Fruit fly (Drosophila melanogaster) whole organism, embryonic: Measurements from ENCODE around the gene CG4004.

ENCODE experiments used
- Adf1 ChIP-seq: fragments of 200-800 bp; sonication (Bioruptor generic); IDR thresholded peaks from 2 replicates; pipeline ENCODE4 v1.3.6; 2022; ENCODE audit warnings: missing biosample characterization, missing genetic modification characterization
- Aef1 ChIP-seq: fragments of 200-800 bp; sonication (Bioruptor generic); IDR thresholded peaks from 3 replicates; pipeline ENCODE4 v1.3.6; 2022; ENCODE audit warnings: missing biosample characterization, missing genetic modification characterization
- Antp ChIP-seq: fragments of 200-800 bp; sonication (Bioruptor generic); optimal IDR thresholded peaks from 3 replicates; lab custom pipeline; 2016; ENCODE audit warnings: missing biosample characterization, missing genetic modification characterization
- Bdp1 ChIP-seq: fragments of 200-800 bp; sonication (Bioruptor generic); optimal IDR thresholded peaks from 3 replicates; lab custom pipeline; 2016; ENCODE audit warnings: missing biosample characterization, missing genetic modification characterization
- CG10209 ChIP-seq: fragments of 200-800 bp; sonication (Bioruptor generic); optimal IDR thresholded peaks from 3 replicates; lab custom pipeline; 2017; ENCODE audit warnings: missing biosample characterization, mild to moderate bottlenecking, missing genetic modification characterization, missing genetic modification reagents
- CG11456 ChIP-seq: fragments of 200-800 bp; sonication (Bioruptor generic); IDR thresholded peaks from 3 replicates; pipeline ENCODE4 v1.3.6; 2022; ENCODE audit warnings: missing biosample characterization, missing genetic modification characterization
- CG11696 ChIP-seq: fragments of 200-800 bp; sonication (Bioruptor generic); IDR thresholded peaks from 2 replicates; pipeline ENCODE4 v1.3.6; 2022; ENCODE audit warnings: missing biosample characterization, missing genetic modification characterization
- CG12071 ChIP-seq: fragments of 200-800 bp; sonication (Bioruptor generic); optimal IDR thresholded peaks from 3 replicates; lab custom pipeline; 2018; ENCODE audit warnings: missing biosample characterization, mild to moderate bottlenecking, missing genetic modification characterization
- CG12744 ChIP-seq: fragments of 200-800 bp; sonication (Bioruptor generic); optimal IDR thresholded peaks from 2 replicates; lab custom pipeline; 2016; ENCODE audit warnings: missing biosample characterization, missing genetic modification characterization
- CG13424 ChIP-seq: fragments of 200-800 bp; sonication (Bioruptor generic); optimal IDR thresholded peaks from 2 replicates; lab custom pipeline; 2019; ENCODE audit warnings: missing biosample characterization, mild to moderate bottlenecking, missing genetic modification characterization, moderate library complexity
- CG13624 ChIP-seq: fragments of 200-800 bp; sonication (Bioruptor generic); optimal IDR thresholded peaks from 2 replicates; lab custom pipeline; 2016; ENCODE audit warnings: missing biosample characterization, missing genetic modification characterization
- CG13775 ChIP-seq: fragments of 200-800 bp; sonication (Bioruptor generic); optimal IDR thresholded peaks from 3 replicates; lab custom pipeline; 2017; ENCODE audit warnings: missing biosample characterization, mild to moderate bottlenecking, missing genetic modification characterization
- CG1602 ChIP-seq: fragments of 200-800 bp; sonication (Bioruptor generic); optimal IDR thresholded peaks from 3 replicates; lab custom pipeline; 2016; ENCODE audit warnings: missing biosample characterization, missing genetic modification characterization
- CG16815 ChIP-seq: fragments of 200-800 bp; sonication (Bioruptor generic); optimal IDR thresholded peaks from 3 replicates; lab custom pipeline; 2017; ENCODE audit warnings: missing biosample characterization, mild to moderate bottlenecking, missing genetic modification characterization
- CG17568 ChIP-seq: fragments of 200-800 bp; sonication (Bioruptor generic); optimal IDR thresholded peaks from 2 replicates; lab custom pipeline; 2018; ENCODE audit warnings: missing biosample characterization, mild to moderate bottlenecking, missing genetic modification characterization, moderate library complexity
- CG17802 ChIP-seq: fragments of 200-800 bp; sonication (Bioruptor generic); optimal IDR thresholded peaks from 2 replicates; lab custom pipeline; 2018; ENCODE audit warnings: missing biosample characterization, mild to moderate bottlenecking, missing genetic modification characterization, moderate library complexity
- CG3726 ChIP-seq: fragments of 200-800 bp; sonication (Bioruptor generic); IDR thresholded peaks from 3 replicates; pipeline ENCODE4, ENCODE4 v1.3.6; 2022; ENCODE audit warnings: missing biosample characterization, missing genetic modification characterization
- CG4424 ChIP-seq: fragments of 200-800 bp; sonication (Bioruptor generic); optimal IDR thresholded peaks from 3 replicates; lab custom pipeline; 2016; ENCODE audit warnings: missing biosample characterization, missing genetic modification characterization
- CG4854 ChIP-seq: fragments of 200-800 bp; sonication (Bioruptor generic); optimal IDR thresholded peaks from 2 replicates; lab custom pipeline; 2016; ENCODE audit warnings: missing biosample characterization, missing genetic modification characterization, inconsistent platforms
- CG7928 ChIP-seq: fragments of 200-800 bp; sonication (Bioruptor generic); optimal IDR thresholded peaks from 2 replicates; lab custom pipeline; 2017; ENCODE audit warnings: missing biosample characterization, mild to moderate bottlenecking, missing genetic modification characterization
- CG9876 ChIP-seq: fragments of 200-800 bp; sonication (Bioruptor generic); optimal IDR thresholded peaks from 2 replicates; lab custom pipeline; 2016; ENCODE audit warnings: missing biosample characterization, missing genetic modification characterization
- Camta ChIP-seq: fragments of 200-800 bp; sonication (Bioruptor generic); optimal IDR thresholded peaks from 2 replicates; lab custom pipeline; 2016; ENCODE audit warnings: missing biosample characterization, missing genetic modification characterization
- Doc2 ChIP-seq: fragments of 200-800 bp; sonication (Bioruptor generic); IDR thresholded peaks from 2 replicates; pipeline ENCODE4 v1.3.6; 2022; ENCODE audit warnings: missing biosample characterization, missing genetic modification characterization
- ERR ChIP-seq: fragments of 200-800 bp; sonication (Bioruptor generic); optimal IDR thresholded peaks from 2 replicates; lab custom pipeline; 2016; ENCODE audit warnings: missing biosample characterization, missing genetic modification characterization
- Fer1 ChIP-seq: fragments of 200-800 bp; sonication (Bioruptor generic); optimal IDR thresholded peaks from 2 replicates; lab custom pipeline; 2017; ENCODE audit warnings: missing biosample characterization, mild to moderate bottlenecking, missing genetic modification characterization
- Jarid2 ChIP-seq: fragments of 200-800 bp; sonication (Bioruptor generic); optimal IDR thresholded peaks from 3 replicates; lab custom pipeline; 2017; ENCODE audit warnings: mild to moderate bottlenecking, missing biosample characterization, missing genetic modification reagents, missing genetic modification characterization
- Kr ChIP-seq: fragments of 200-800 bp; sonication (Bioruptor generic); optimal IDR thresholded peaks from 2 replicates; lab custom pipeline; 2017; ENCODE audit warnings: missing biosample characterization, mild to moderate bottlenecking, missing genetic modification characterization
- Mrtf ChIP-seq: fragments of 200-800 bp; sonication (Bioruptor generic); IDR thresholded peaks from 3 replicates; pipeline ENCODE4 v1.3.6; 2022; ENCODE audit warnings: missing biosample characterization, missing genetic modification characterization
- Poxn ChIP-seq: fragments of 200-800 bp; sonication (Bioruptor generic); IDR thresholded peaks from 2 replicates; pipeline ENCODE4 v1.3.6; 2022; ENCODE audit warnings: missing biosample characterization, missing genetic modification characterization
- Trl ChIP-seq, 3 experiments: fragments of >200 bp in 2 of 3; fragments of 200-800 bp in 1 of 3; sonication (Bioruptor generic) in 1 of 3; optimal IDR thresholded peaks; 2 replicates in 1 of 3; 3 replicates in 2 of 3; lab custom pipeline; 2016 to 2017; ENCODE audit warnings: missing biosample characterization in 1 of 3, missing genetic modification characterization in 1 of 3
- aop ChIP-seq: fragments of 200-800 bp; sonication (Bioruptor generic); IDR thresholded peaks from 2 replicates; pipeline ENCODE4 v1.3.6; 2022; ENCODE audit warnings: missing biosample characterization, missing genetic modification characterization
- cas ChIP-seq: fragments of 200-800 bp; sonication (Bioruptor generic); IDR thresholded peaks from 2 replicates; pipeline ENCODE4 v1.3.6; 2022; ENCODE audit warnings: missing biosample characterization, missing genetic modification characterization
- cg ChIP-seq: fragments of 200-800 bp; sonication (Bioruptor generic); optimal IDR thresholded peaks from 3 replicates; lab custom pipeline; 2019; ENCODE audit warnings: missing biosample characterization, mild to moderate bottlenecking, missing genetic modification characterization, moderate library complexity
- dan ChIP-seq: fragments of 200-800 bp; sonication (Bioruptor generic); IDR thresholded peaks from 2 replicates; pipeline ENCODE4 v1.3.6; 2022; ENCODE audit warnings: missing biosample characterization, missing genetic modification characterization
- disco-r ChIP-seq: fragments of 200-800 bp; sonication (Bioruptor generic); optimal IDR thresholded peaks from 2 replicates; lab custom pipeline; 2016; ENCODE audit warnings: missing biosample characterization, missing genetic modification characterization
- dpn ChIP-seq, 2 experiments: fragments of 200-800 bp; sonication (Bioruptor generic); optimal IDR thresholded peaks; 3 replicates each; lab custom pipeline; 2016; ENCODE audit warnings: missing biosample characterization in 2 of 2, missing genetic modification characterization in 2 of 2
- grn ChIP-seq: fragments of 200-800 bp; sonication (Bioruptor generic); optimal IDR thresholded peaks from 3 replicates; lab custom pipeline; 2017; ENCODE audit warnings: missing biosample characterization, missing genetic modification characterization
- gsb ChIP-seq: fragments of 200-800 bp; sonication (Bioruptor generic); IDR thresholded peaks from 2 replicates; pipeline ENCODE4 v1.3.6; 2022; ENCODE audit warnings: missing biosample characterization, missing genetic modification characterization
- h ChIP-seq: fragments of >200 bp; optimal IDR thresholded peaks from 2 replicates; lab custom pipeline; 2017
- ham ChIP-seq: fragments of 200-800 bp; sonication (Bioruptor generic); IDR thresholded peaks from 2 replicates; pipeline ENCODE4 v1.3.6; 2022; ENCODE audit warnings: missing biosample characterization, missing genetic modification characterization
- jumu ChIP-seq: fragments of 200-800 bp; sonication (Bioruptor generic); optimal IDR thresholded peaks from 3 replicates; lab custom pipeline; 2016; ENCODE audit warnings: missing biosample characterization, missing genetic modification characterization
- lbe ChIP-seq: fragments of 200-800 bp; sonication (Bioruptor generic); optimal IDR thresholded peaks from 2 replicates; lab custom pipeline; 2016; ENCODE audit warnings: missing biosample characterization, mild to moderate bottlenecking, missing genetic modification characterization
- lola ChIP-seq, 3 experiments: fragments of >200 bp in 2 of 3; fragments of 200-800 bp in 1 of 3; sonication (Bioruptor generic) in 1 of 3; optimal IDR thresholded peaks; 2 replicates each; lab custom pipeline; 2017 to 2019; ENCODE audit warnings: missing biosample characterization in 3 of 3, missing genetic modification characterization in 3 of 3, mild to moderate bottlenecking in 1 of 3, moderate library complexity in 1 of 3
- nau ChIP-seq: fragments of 200-800 bp; sonication (Bioruptor generic); optimal IDR thresholded peaks from 3 replicates; lab custom pipeline; 2017; ENCODE audit warnings: missing biosample characterization, mild to moderate bottlenecking, missing genetic modification characterization, missing genetic modification reagents
- repo ChIP-seq: fragments of 200-800 bp; sonication (Bioruptor generic); optimal IDR thresholded peaks from 2 replicates; lab custom pipeline; 2016; ENCODE audit warnings: missing biosample characterization, missing genetic modification characterization
- run ChIP-seq: fragments of 200-800 bp; sonication (Bioruptor generic); optimal IDR thresholded peaks from 3 replicates; lab custom pipeline; 2018; ENCODE audit warnings: missing biosample characterization, mild to moderate bottlenecking, missing genetic modification characterization
- tgo ChIP-seq: fragments of 200-800 bp; sonication (Bioruptor generic); IDR thresholded peaks from 3 replicates; pipeline ENCODE4 v1.3.6; 2022; ENCODE audit warnings: missing biosample characterization, missing genetic modification characterization
- tna ChIP-seq: fragments of 200-800 bp; sonication (Bioruptor generic); IDR thresholded peaks from 2 replicates; pipeline ENCODE4 v1.3.6; 2022; ENCODE audit warnings: missing biosample characterization, missing genetic modification characterization; ENCODE audit not compliant: partially characterized antibody
- toy ChIP-seq: fragments of 200-800 bp; sonication (Bioruptor generic); IDR thresholded peaks from 2 replicates; pipeline ENCODE4 v1.3.6; 2022; ENCODE audit warnings: missing biosample characterization, missing genetic modification characterization
- tx ChIP-seq: fragments of 200-800 bp; sonication (Bioruptor generic); optimal IDR thresholded peaks from 2 replicates; lab custom pipeline; 2016; ENCODE audit warnings: missing biosample characterization, missing genetic modification characterization
- unpg ChIP-seq: fragments of 200-800 bp; sonication (Bioruptor generic); optimal IDR thresholded peaks from 3 replicates; lab custom pipeline; 2018; ENCODE audit warnings: missing biosample characterization, mild to moderate bottlenecking, missing genetic modification characterization, moderate library complexity

Gene CG4004

dm6 chrX:12699095-12699750 is 44.8 kb upstream of the CG4004 start (continued):
- no peak for TF ChIP-seq disco-r (GFP tag; lab: Kevin White, UChicago)
- no peak for TF ChIP-seq ham (GFP tag; lab: Robert Waterston, UW)
- TF ChIP-seq Camta (GFP tag; lab: Kevin White, UChicago), result peak; percentile 27
- TF ChIP-seq CG17568 (GFP tag; lab: Kevin White, UChicago), result no peak
- no peak for TF ChIP-seq Bdp1 (GFP tag; lab: Kevin White, UChicago)
- TF ChIP-seq toy (GFP tag; lab: Robert Waterston, UW), result no peak
- TF ChIP-seq dpn (GFP tag; optimal IDR thresholded peaks at IDR 0.05; lab: Kevin White, UChicago), result peak in 1 of 2 experiments; percentile 25
- TF ChIP-seq repo, result no peak
- TF ChIP-seq tx (GFP tag; lab: Kevin White, UChicago), result no peak
- peak; percentile 35 for TF ChIP-seq CG4424 (GFP tag; lab: Kevin White, UChicago)
- TF ChIP-seq grn (GFP tag; lab: Kevin White, UChicago), result no peak
- TF ChIP-seq Trl (optimal IDR thresholded peaks at IDR 0.05; lab: Kevin White, UChicago), result peak; percentile 48 to 54
- TF ChIP-seq Trl (GFP tag; optimal IDR thresholded peaks at IDR 0.05; lab: Kevin White, UChicago), result peak; percentile 15
- TF ChIP-seq ERR (GFP tag; lab: Kevin White, UChicago), result no peak
- no peak for TF ChIP-seq CG11696 (GFP tag; lab: Robert Waterston, UW)
- TF ChIP-seq CG12071 (GFP tag; lab: Kevin White, UChicago), result no peak
- TF ChIP-seq CG13624, result peak; percentile 30
- TF ChIP-seq aop, result no peak
- TF ChIP-seq cas, result no peak
- no peak for TF ChIP-seq Poxn (GFP tag; lab: Robert Waterston, UW)
- TF ChIP-seq jumu, result peak; percentile 20
- no peak for TF ChIP-seq lbe
- TF ChIP-seq CG7928 (GFP tag; lab: Kevin White, UChicago), result no peak
- TF ChIP-seq CG4854, result no peak
- no peak for TF ChIP-seq CG11456 (GFP tag; lab: Robert Waterston, UW)
- TF ChIP-seq CG9876, result no peak
- TF ChIP-seq Adf1 (GFP tag; lab: Robert Waterston, UW), result no peak
- no peak for TF ChIP-seq CG17802 (tag; lab: Kevin White, UChicago)
- peak; percentile 12 for TF ChIP-seq CG1602
- no peak for TF ChIP-seq gsb
- TF ChIP-seq nau (GFP tag; lab: Kevin White, UChicago), result no peak
- TF ChIP-seq Fer1 (GFP tag; lab: Kevin White, UChicago), result peak; percentile 48
- peak; percentile 51 for TF ChIP-seq cg
- TF ChIP-seq CG16815 (GFP tag; lab: Kevin White, UChicago), result peak; percentile 9
- TF ChIP-seq CG10209, result peak; percentile 8
- TF ChIP-seq Mrtf (GFP tag; lab: Robert Waterston, UW), result no peak
- TF ChIP-seq run (tag; lab: Kevin White, UChicago), result no peak
- TF ChIP-seq CG13424 (tag; lab: Kevin White, UChicago), result peak; percentile 44
- TF ChIP-seq tgo (GFP tag; lab: Robert Waterston, UW), result peak; percentile 20; the same call in 2 of the 3 replicates
- TF ChIP-seq h (lab: Kevin White, UChicago), result no peak
- TF ChIP-seq CG13775 (GFP tag; lab: Kevin White, UChicago), result peak; percentile 16
- no peak for TF ChIP-seq Antp (GFP tag; lab: Kevin White, UChicago)
- TF ChIP-seq Jarid2 (GFP tag; lab: Kevin White, UChicago), result no peak
- TF ChIP-seq Doc2 (GFP tag; lab: Robert Waterston, UW), result no peak
- no peak for TF ChIP-seq CG3726 (GFP tag; lab: Robert Waterston, UW)
- peak; percentile 34; the same call in 1 of the 3 replicates for TF ChIP-seq Aef1
- no peak for TF ChIP-seq tna (GFP tag; lab: Robert Waterston, UW)
- peak; percentile 32 for TF ChIP-seq unpg (GFP tag; lab: Kevin White, UChicago)
- TF ChIP-seq Kr (GFP tag; lab: Kevin White, UChicago), result no peak
- TF ChIP-seq dan (GFP tag; lab: Robert Waterston, UW), result no peak
- TF ChIP-seq lola (GFP tag; optimal IDR thresholded peaks at IDR 0.05; lab: Kevin White, UChicago), result peak in 1 of 3 experiments; percentile 29
- TF ChIP-seq CG12744 (GFP tag; lab: Kevin White, UChicago), result no peak
